Worm (Caenorhabditis elegans) whole organism, dauer: ENCODE data around the gene capa-1.

ENCODE experiments used
- unc-62 ChIP-seq: sonication (generic microtip); optimal IDR thresholded peaks from 2 replicates; lab custom pipeline; 2017; ENCODE audit warnings: missing biosample characterization, missing genetic modification reagents, missing genetic modification characterization

Gene capa-1

DNA sequence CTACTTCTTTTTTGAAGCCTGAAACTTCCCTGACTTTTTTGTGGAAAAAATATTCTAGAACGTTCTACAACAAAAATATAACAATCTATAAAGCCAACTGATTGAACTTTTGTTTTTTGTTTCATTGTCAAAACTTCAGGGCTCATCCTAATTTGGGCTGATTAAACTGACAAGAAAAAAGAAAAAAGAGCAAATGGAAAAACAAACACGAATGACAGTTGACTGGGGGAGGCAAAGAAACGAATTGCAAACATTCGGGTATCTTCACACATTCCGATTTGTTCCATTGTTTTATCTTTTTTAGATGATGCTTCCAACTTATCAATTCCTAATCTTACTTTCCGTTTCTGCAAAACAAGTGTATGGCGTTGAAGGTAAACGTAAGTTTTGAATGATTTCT lies 16.3 kb downstream of the capa-1 start, which contains the start of gene C46F4.3:
Gene C46F4.3 (plus strand): TSS at position 301 of the 400 bp plus-strand sequence.
- TF ChIP-seq unc-62 = no peak

DNA sequence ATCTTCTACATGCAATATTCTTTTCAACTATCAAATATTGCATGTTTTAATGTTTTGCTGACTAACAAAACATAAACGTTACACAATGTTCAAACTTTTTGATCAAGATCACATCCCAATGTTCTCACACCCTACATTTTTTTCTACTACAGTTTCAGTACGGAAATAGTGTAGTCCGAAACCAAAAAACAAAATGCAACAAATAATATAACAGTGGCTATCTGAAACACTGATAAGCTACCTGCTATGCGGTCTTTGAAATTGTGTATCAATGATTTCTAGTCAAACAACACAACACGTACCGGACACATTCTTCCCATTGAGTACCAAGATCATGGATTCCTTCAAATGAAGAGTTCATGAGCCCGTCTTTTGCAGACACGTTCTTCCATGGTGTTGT lies 22.1 kb downstream of the capa-1 start:
- TF ChIP-seq unc-62 = no peak

DNA sequence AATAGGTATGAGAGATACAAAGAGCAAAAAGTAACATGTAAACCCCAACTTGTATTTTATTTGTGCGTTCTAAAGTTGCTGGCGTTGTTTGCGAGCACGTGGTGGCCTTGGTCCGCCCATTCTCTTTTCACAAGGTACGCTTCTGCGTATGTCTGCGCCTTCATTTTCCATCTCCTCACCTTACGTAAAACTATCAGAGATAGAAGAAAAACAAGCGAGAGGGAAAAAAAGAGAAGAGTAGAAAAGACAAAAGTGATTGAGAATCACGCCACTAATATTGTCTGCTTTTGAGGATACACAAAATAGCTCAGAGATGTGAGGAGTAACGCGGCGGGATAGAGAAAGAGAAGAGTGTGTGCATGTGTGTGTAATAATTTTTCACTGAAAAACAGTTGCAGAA lies 23.0 kb downstream of the capa-1 start:
- TF ChIP-seq unc-62 = no peak

DNA sequence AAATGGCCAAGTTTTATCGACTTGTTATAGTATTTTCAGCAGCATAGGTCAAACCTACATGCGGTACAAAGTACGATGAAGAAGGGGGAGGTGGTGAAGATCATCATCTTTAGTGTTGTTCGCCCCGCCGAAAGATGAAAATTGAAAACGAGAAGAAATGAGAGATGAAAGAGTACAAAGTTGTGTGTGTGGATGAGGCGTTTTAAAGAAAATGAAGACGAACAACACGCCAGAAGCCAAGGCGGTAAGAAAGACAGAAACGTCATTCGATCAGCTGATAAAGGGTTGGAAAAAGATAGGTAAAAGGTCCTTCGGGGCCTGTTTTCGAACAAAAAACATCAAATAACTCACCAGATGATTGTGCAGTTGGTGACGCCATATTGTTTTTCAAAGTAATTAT lies 24.7 kb downstream of the capa-1 start:
- no peak for TF ChIP-seq unc-62

DNA sequence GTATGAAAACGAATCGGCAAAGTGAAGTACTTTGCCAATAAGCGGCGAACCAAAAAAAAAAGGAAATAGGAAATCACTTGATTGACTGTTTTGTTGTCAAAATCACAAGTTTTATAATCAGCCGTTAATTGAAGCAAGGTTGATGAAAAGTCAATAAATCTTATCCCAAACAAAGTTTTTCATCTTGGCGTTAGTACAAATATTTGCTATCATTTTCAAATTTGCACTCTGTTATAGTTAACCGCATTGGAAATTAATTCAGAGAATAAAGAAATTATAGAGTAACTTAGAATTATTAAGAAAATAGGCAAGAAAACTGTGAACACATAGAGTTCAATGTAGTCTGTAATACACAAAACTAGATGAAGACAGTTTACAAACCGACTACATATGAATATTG lies 25.3 kb downstream of the capa-1 start, which contains the start of gene acs-17:
Gene acs-17 (minus strand): TSS at position 23 of the 400 bp plus-strand sequence.
- no peak for TF ChIP-seq unc-62

DNA sequence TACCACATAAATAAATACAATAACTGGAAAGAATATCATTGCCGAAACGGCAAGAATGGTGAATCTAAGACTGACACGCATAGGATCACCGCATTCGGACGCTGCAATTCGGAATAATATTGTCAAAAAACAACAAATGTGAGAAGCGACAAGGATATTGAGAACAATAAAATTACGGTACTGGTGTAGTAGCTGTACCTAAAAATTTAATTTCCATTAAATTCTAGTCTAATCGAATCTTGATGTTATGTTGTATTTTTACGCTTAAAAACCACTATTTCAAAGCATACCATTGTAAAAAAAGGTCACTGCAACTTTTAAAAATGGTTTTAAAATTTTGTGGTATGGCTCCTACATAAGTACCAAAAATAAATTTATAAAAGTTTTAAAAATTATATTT lies 29.6 kb downstream of the capa-1 start, which contains the start of gene mig-23:
Gene mig-23 (minus strand): TSS at position 101 of the 400 bp plus-strand sequence.
- TF ChIP-seq unc-62 = no peak

DNA sequence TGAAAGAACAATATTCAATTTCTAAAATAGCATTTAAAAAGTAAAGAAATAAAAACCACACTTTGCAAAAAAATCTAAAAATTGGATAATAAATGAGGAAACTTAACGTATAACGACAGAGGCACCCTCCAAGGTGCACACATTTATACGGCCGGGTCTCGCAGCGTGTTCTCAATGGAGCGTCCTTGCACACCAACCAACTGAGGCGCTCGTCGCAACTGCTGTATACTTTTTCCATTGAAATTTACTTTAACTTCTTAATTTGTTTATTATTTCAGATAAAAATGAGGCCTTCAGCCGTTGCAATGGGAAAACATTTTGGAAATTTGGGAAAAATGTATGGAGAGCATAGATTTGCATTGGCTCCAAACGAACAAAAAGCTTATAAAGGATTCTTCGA lies 34.0 kb downstream of the capa-1 start, which contains the start of the genes R07E4.5 and R07E4.3:
Gene R07E4.5 (minus strand): TSS at position 1 of the 400 bp plus-strand sequence.
Gene R07E4.3 (plus strand): TSS at position 285 of the 400 bp plus-strand sequence.
- no peak for TF ChIP-seq unc-62

DNA sequence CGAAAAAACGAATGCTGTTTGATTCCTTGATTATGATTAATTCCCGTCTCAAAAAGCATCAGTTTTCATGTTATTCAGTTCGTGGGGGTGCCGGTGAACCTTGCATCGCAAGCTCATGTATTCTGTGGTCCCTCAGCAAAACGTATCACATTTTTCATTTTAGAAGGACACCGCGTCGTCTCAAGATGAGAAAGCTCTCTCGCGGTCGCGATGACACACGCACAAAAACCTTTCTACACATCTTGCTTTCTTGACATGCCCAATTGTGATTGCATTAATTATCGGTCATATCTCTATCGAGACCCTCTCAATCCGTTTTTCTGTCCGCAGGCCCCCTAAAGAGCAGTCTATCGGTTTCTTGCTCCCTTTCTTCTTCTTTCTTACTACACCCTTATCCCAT lies 36.9 kb downstream of the capa-1 start:
- no peak for TF ChIP-seq unc-62

DNA sequence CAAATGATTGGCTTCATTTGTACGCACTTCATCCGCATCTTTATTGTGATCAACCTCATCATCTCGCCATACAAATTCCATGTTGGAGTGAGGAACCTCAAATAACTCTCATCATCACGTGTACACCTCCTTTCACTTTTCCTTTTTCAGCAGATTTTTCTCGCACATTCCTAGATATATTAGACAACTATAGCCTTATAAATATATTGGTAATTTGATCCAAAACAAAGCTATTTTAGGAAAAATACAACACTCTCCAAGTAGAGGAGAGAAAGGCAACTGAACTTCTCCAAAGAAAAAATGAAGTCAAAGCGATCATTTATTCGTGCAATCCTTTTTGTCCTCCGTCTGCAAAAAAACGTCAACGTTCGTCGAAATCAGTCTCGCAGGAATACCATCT lies 39.6 kb downstream of the capa-1 start, which contains the start of gene R07E4.1:
Gene R07E4.1 (plus strand): TSS at position 301 of the 400 bp plus-strand sequence.
- no peak for TF ChIP-seq unc-62

DNA sequence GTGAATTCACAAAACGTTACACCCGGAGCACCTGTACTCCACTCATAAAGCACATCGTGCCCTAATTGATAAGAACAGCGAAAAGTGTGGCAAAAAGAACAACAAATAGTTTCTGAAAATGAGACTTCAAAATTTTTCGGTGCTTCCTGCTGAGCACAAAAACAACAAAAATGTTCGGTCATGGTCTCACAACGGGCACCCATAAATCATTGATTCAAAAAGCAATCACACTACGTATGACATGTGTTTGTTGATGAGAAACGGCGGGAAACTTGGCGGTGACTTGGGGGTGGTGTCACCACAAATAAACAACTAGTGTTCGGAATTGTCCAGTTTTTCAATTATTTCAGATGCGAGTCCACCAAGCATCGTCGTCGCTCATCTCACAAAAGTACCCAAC lies 41.7 kb downstream of the capa-1 start:
- no peak for TF ChIP-seq unc-62

DNA sequence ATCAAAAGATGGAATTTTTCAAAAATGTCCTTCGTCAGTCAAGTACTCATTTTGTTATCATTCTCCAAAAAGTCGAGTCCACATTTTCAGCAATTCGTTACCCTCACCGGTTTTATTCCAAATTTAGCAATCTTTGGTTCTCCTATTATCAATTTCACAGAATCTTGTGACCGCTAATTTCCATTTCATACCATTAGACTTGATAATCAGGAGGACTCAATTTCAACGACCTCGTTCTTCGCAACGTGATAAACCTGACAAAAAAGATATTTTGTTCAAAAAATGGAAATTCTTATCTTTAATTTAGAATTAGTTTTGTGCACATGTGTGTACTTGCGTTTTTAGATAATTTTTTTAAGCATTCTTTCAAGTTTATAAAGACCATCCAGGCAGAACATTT lies 43.4 kb downstream of the capa-1 start:
- TF ChIP-seq unc-62 = no peak
